Worm (Caenorhabditis elegans): Measurements from ENCODE around the gene ugt-38.

The ugt-38 gene

ce11 chrV:7142661-7143060, 4.6 kb downstream of the ugt-38 start:
- TF ChIP-seq nhr-237 (tag; optimal IDR thresholded peaks at IDR 0.05) = no peak
- TF ChIP-seq blmp-1 (tag; optimal IDR thresholded peaks at IDR 0.05) = no peak
- TF ChIP-seq lin-32 (GFP tag; optimal IDR thresholded peaks at IDR 0.05) = no peak
- no peak for TF ChIP-seq snpc-4 (tag; optimal IDR thresholded peaks at IDR 0.05)
- TF ChIP-seq nhr-12 (tag; optimal IDR thresholded peaks at IDR 0.05) = no peak
- TF ChIP-seq nhr-28 (tag; optimal IDR thresholded peaks at IDR 0.05) = no peak
- TF ChIP-seq lin-13 (tag; optimal IDR thresholded peaks at IDR 0.05) = no peak
- no peak for TF ChIP-seq zip-8 (tag; optimal IDR thresholded peaks at IDR 0.05)
- TF ChIP-seq ceh-39 (tag; optimal IDR thresholded peaks at IDR 0.05) = no peak
- no peak for TF ChIP-seq sptf-1 (tag; optimal IDR thresholded peaks at IDR 0.05)
- TF ChIP-seq mab-5 (tag; optimal IDR thresholded peaks at IDR 0.05) = no peak
- no peak for TF ChIP-seq mls-2 (tag; optimal IDR thresholded peaks at IDR 0.05)
- TF ChIP-seq lsy-2 (tag; optimal IDR thresholded peaks at IDR 0.05) = no peak
- TF ChIP-seq ztf-11 (tag; optimal IDR thresholded peaks at IDR 0.05) = no peak
- no peak for TF ChIP-seq sem-2 (GFP tag; optimal IDR thresholded peaks at IDR 0.05)
- no peak for TF ChIP-seq nhr-2 (tag; optimal IDR thresholded peaks at IDR 0.05)
- no peak for TF ChIP-seq ces-1 (GFP tag; optimal IDR thresholded peaks at IDR 0.05)
- TF ChIP-seq mep-1 (tag; optimal IDR thresholded peaks at IDR 0.05) = no peak
- TF ChIP-seq ham-2 (GFP tag; optimal IDR thresholded peaks at IDR 0.05) = no peak
- TF ChIP-seq unc-120 (tag; optimal IDR thresholded peaks at IDR 0.05; ENCODE audit: poor library complexity, severe bottlenecking) = no peak

ce11 chrV:7141864-7142263, 5.4 kb downstream of the ugt-38 start, which contains the start of gene ugt-40:
TSS of gene ugt-40 (minus strand) at chrV:7141964.
- TF ChIP-seq lin-32 (GFP tag; optimal IDR thresholded peaks at IDR 0.05) (no peak), ces-1 (GFP tag; optimal IDR thresholded peaks at IDR 0.05) (no peak), ham-2 (GFP tag; optimal IDR thresholded peaks at IDR 0.05) (no peak), sem-2 (GFP tag; optimal IDR thresholded peaks at IDR 0.05) (no peak), flh-1 (GFP tag; optimal IDR thresholded peaks at IDR 0.05) (no peak), elt-1 (tag; optimal IDR thresholded peaks at IDR 0.05; ENCODE audit: borderline replicate concordance, insufficient read depth) (no peak), blmp-1 (tag; optimal IDR thresholded peaks at IDR 0.05) (no peak), elt-3 (tag; optimal IDR thresholded peaks at IDR 0.05) (no peak), tbx-8 (GFP tag; optimal IDR thresholded peaks at IDR 0.05) (no peak), lin-13 (tag; optimal IDR thresholded peaks at IDR 0.05) (no peak), ceh-43 (GFP tag; optimal IDR thresholded peaks at IDR 0.05) (no peak), nhr-12 (tag; optimal IDR thresholded peaks at IDR 0.05) (no peak), hlh-1 (tag; optimal IDR thresholded peaks at IDR 0.05) (no peak), nhr-28 (tag; optimal IDR thresholded peaks at IDR 0.05) (no peak), snpc-4 (tag; optimal IDR thresholded peaks at IDR 0.05) (no peak), lsy-2 (tag; optimal IDR thresholded peaks at IDR 0.05) (no peak), mab-5 (tag; optimal IDR thresholded peaks at IDR 0.05) (no peak), mep-1 (tag; optimal IDR thresholded peaks at IDR 0.05) (no peak), zip-8 (tag; optimal IDR thresholded peaks at IDR 0.05) (no peak), sptf-1 (tag; optimal IDR thresholded peaks at IDR 0.05) (no peak)

- TF ChIP-seq sptf-1 (tag; optimal IDR thresholded peaks at IDR 0.05) (no peak), nhr-76 (tag; optimal IDR thresholded peaks at IDR 0.05) (no peak), lin-13 (tag; optimal IDR thresholded peaks at IDR 0.05) (no peak), hlh-1 (tag; optimal IDR thresholded peaks at IDR 0.05) (no peak), lin-32 (GFP tag; optimal IDR thresholded peaks at IDR 0.05) (no peak)
Observed at ce11 chrV:7140368-7140767, 6.9 kb downstream of the ugt-38 start.

- no peak for TF ChIP-seq sem-2 (GFP tag; optimal IDR thresholded peaks at IDR 0.05)
- no peak for TF ChIP-seq lin-13 (tag; optimal IDR thresholded peaks at IDR 0.05)
- TF ChIP-seq unc-120 (tag; optimal IDR thresholded peaks at IDR 0.05; ENCODE audit: poor library complexity, severe bottlenecking) = no peak
- no peak for TF ChIP-seq ztf-11 (tag; optimal IDR thresholded peaks at IDR 0.05)
- TF ChIP-seq lin-32 (GFP tag; optimal IDR thresholded peaks at IDR 0.05) = no peak
- TF ChIP-seq nhr-28 (tag; optimal IDR thresholded peaks at IDR 0.05) = no peak
- no peak for TF ChIP-seq unc-62 (GFP tag; optimal IDR thresholded peaks at IDR 0.05)
- no peak for TF ChIP-seq lsy-2 (tag; optimal IDR thresholded peaks at IDR 0.05)
- no peak for TF ChIP-seq ceh-43 (GFP tag; optimal IDR thresholded peaks at IDR 0.05)
- no peak for TF ChIP-seq elt-3 (tag; optimal IDR thresholded peaks at IDR 0.05)
- no peak for TF ChIP-seq ces-1 (GFP tag; optimal IDR thresholded peaks at IDR 0.05)
- no peak for TF ChIP-seq mab-5 (tag; optimal IDR thresholded peaks at IDR 0.05)
- no peak for TF ChIP-seq cnd-1 (tag; optimal IDR thresholded peaks at IDR 0.05)
- no peak for TF ChIP-seq zip-8 (tag; optimal IDR thresholded peaks at IDR 0.05)
- no peak for TF ChIP-seq mls-2 (tag; optimal IDR thresholded peaks at IDR 0.05)
- no peak for TF ChIP-seq elt-1 (tag; optimal IDR thresholded peaks at IDR 0.05; ENCODE audit: borderline replicate concordance, insufficient read depth)
- no peak for TF ChIP-seq nhr-237 (tag; optimal IDR thresholded peaks at IDR 0.05)
Observed at ce11 chrV:7138320-7138719, 8.9 kb downstream of the ugt-38 start, which contains the start of gene str-112. TSS of gene str-112 (minus strand) at chrV:7138420.

- TF ChIP-seq nhr-237 (tag; optimal IDR thresholded peaks at IDR 0.05) (no peak), unc-39 (tag; optimal IDR thresholded peaks at IDR 0.05) (no peak), mls-2 (tag; optimal IDR thresholded peaks at IDR 0.05) (no peak), cnd-1 (tag; optimal IDR thresholded peaks at IDR 0.05) (no peak), bed-3 (GFP tag; optimal IDR thresholded peaks at IDR 0.05) (no peak), tbx-8 (GFP tag; optimal IDR thresholded peaks at IDR 0.05) (no peak), nhr-76 (tag; optimal IDR thresholded peaks at IDR 0.05) (no peak), M03D4.4 (tag; optimal IDR thresholded peaks at IDR 0.05) (no peak), ceh-39 (tag; optimal IDR thresholded peaks at IDR 0.05) (no peak), unc-120 (tag; optimal IDR thresholded peaks at IDR 0.05; ENCODE audit: poor library complexity, severe bottlenecking) (no peak)
Observed at ce11 chrV:7136859-7137258, 10.4 kb downstream of the ugt-38 start.

Data from whole organism, mixed stage, embryonic.